Fruit fly (Drosophila melanogaster) whole organism, embryonic: ENCODE measurements around the gene sro.

Experiments used
- Ada2b ChIP-seq: fragments of 200-800 bp; sonication (Bioruptor generic); IDR thresholded peaks from 2 replicates; pipeline ENCODE4 v1.3.6; 2022; ENCODE audit warnings: missing biosample characterization, missing genetic modification characterization
- BEAF-32 ChIP-seq: fragments of 200-800 bp; sonication (Bioruptor generic); optimal IDR thresholded peaks from 3 replicates; lab custom pipeline; 2017; ENCODE audit warnings: missing biosample characterization, missing genetic modification characterization, mild to moderate bottlenecking, moderate library complexity, missing genetic modification reagents
- CG1024 ChIP-seq: fragments of 200-800 bp; sonication (Bioruptor generic); IDR thresholded peaks from 2 replicates; pipeline ENCODE4 v1.3.6; 2022; ENCODE audit warnings: missing biosample characterization, missing genetic modification characterization
- CG10543 ChIP-seq: fragments of 200-800 bp; sonication (Bioruptor generic); optimal IDR thresholded peaks from 3 replicates; lab custom pipeline; 2017; ENCODE audit warnings: missing biosample characterization, mild to moderate bottlenecking, missing genetic modification characterization, moderate library complexity
- CG10959 ChIP-seq: fragments of 200-800 bp; sonication (Bioruptor generic); IDR thresholded peaks from 2 replicates; pipeline ENCODE4 v1.3.6; 2022; ENCODE audit warnings: missing biosample characterization, missing genetic modification characterization
- CG1233 ChIP-seq: fragments of 200-800 bp; sonication (Bioruptor generic); optimal IDR thresholded peaks from 4 replicates; lab custom pipeline; 2018; ENCODE audit warnings: missing biosample characterization, mild to moderate bottlenecking, missing genetic modification characterization
- CG12744 ChIP-seq: fragments of 200-800 bp; sonication (Bioruptor generic); optimal IDR thresholded peaks from 2 replicates; lab custom pipeline; 2016; ENCODE audit warnings: missing biosample characterization, missing genetic modification characterization
- CG14050 ChIP-seq: fragments of 200-800 bp; sonication (Bioruptor generic); IDR thresholded peaks from 3 replicates; pipeline ENCODE4 v1.3.6; 2022; ENCODE audit warnings: missing biosample characterization, missing genetic modification characterization
- CG14965 ChIP-seq: fragments of 200-800 bp; sonication (Bioruptor generic); optimal IDR thresholded peaks from 2 replicates; lab custom pipeline; 2016; ENCODE audit warnings: missing biosample characterization, missing genetic modification characterization, borderline replicate concordance
- CG15479 ChIP-seq: fragments of 200-800 bp; sonication (Bioruptor generic); optimal IDR thresholded peaks from 3 replicates; lab custom pipeline; 2019; ENCODE audit warnings: missing biosample characterization, mild to moderate bottlenecking, missing genetic modification characterization, moderate library complexity
- CG18476 ChIP-seq: fragments of 200-800 bp; sonication (Bioruptor generic); optimal IDR thresholded peaks from 2 replicates; lab custom pipeline; 2016; ENCODE audit warnings: missing biosample characterization, mild to moderate bottlenecking, missing genetic modification characterization
- CG2889 ChIP-seq: fragments of 200-800 bp; sonication (Bioruptor generic); IDR thresholded peaks from 3 replicates; pipeline ENCODE4 v1.3.6; 2022; ENCODE audit warnings: missing biosample characterization, missing genetic modification characterization
- CG4617 ChIP-seq: fragments of 200-800 bp; sonication (Bioruptor generic); optimal IDR thresholded peaks from 3 replicates; lab custom pipeline; 2016; ENCODE audit warnings: missing biosample characterization, missing genetic modification characterization, borderline replicate concordance
- CG6654 ChIP-seq: fragments of 200-800 bp; sonication (Bioruptor generic); optimal IDR thresholded peaks from 2 replicates; lab custom pipeline; 2017; ENCODE audit warnings: missing biosample characterization, mild to moderate bottlenecking, missing genetic modification characterization
- CG6791 ChIP-seq: fragments of 200-800 bp; sonication (Bioruptor generic); IDR thresholded peaks from 3 replicates; pipeline ENCODE4 v1.3.6; 2022; ENCODE audit warnings: missing biosample characterization, missing genetic modification characterization; ENCODE audit not compliant: partially characterized antibody
- CG7357 ChIP-seq: fragments of 200-800 bp; sonication (Bioruptor generic); IDR thresholded peaks from 3 replicates; pipeline ENCODE4 v1.3.6; 2022; ENCODE audit warnings: missing biosample characterization, missing genetic modification characterization
- CG7987 ChIP-seq: fragments of 200-800 bp; sonication (Bioruptor generic); optimal IDR thresholded peaks from 2 replicates; lab custom pipeline; 2018; ENCODE audit warnings: missing biosample characterization, mild to moderate bottlenecking, missing genetic modification characterization, moderate library complexity
- CG8359 ChIP-seq: fragments of 200-800 bp; sonication (Bioruptor generic); optimal IDR thresholded peaks from 2 replicates; lab custom pipeline; 2017; ENCODE audit warnings: missing biosample characterization, mild to moderate bottlenecking, missing genetic modification characterization, borderline replicate concordance
- CG9437 ChIP-seq: fragments of 200-800 bp; sonication (Bioruptor generic); optimal IDR thresholded peaks from 2 replicates; lab custom pipeline; 2018; ENCODE audit warnings: missing biosample characterization, mild to moderate bottlenecking, missing genetic modification characterization
- CG9727 ChIP-seq: fragments of 200-800 bp; sonication (Bioruptor generic); optimal IDR thresholded peaks from 3 replicates; lab custom pipeline; 2017; ENCODE audit warnings: missing biosample characterization, mild to moderate bottlenecking, missing genetic modification characterization
- D ChIP-seq, 2 experiments: fragments of 200-800 bp in 1 of 2; fragments of >200 bp in 1 of 2; sonication (Bioruptor generic) in 1 of 2; optimal IDR thresholded peaks; 2 replicates in 1 of 2; 3 replicates in 1 of 2; lab custom pipeline; 2017; ENCODE audit warnings: mild to moderate bottlenecking in 1 of 2, missing biosample characterization in 1 of 2, missing genetic modification characterization in 1 of 2, missing genetic modification reagents in 1 of 2
- E2f2 ChIP-seq: fragments of 200-800 bp; sonication (Bioruptor generic); IDR thresholded peaks from 2 replicates; pipeline ENCODE4 v1.3.6; 2022; ENCODE audit warnings: missing biosample characterization, missing genetic modification characterization
- HLH4C ChIP-seq: fragments of 200-800 bp; sonication (Bioruptor generic); IDR thresholded peaks from 3 replicates; pipeline ENCODE4 v1.3.6; 2022; ENCODE audit warnings: missing biosample characterization, missing genetic modification characterization; ENCODE audit not compliant: partially characterized antibody
- Hand ChIP-seq: fragments of 200-800 bp; sonication (Bioruptor generic); optimal IDR thresholded peaks from 2 replicates; lab custom pipeline; 2017; ENCODE audit warnings: mild to moderate bottlenecking, missing biosample characterization, missing genetic modification reagents, missing genetic modification characterization
- Hr78 ChIP-seq, 2 experiments: fragments of 200-800 bp in 1 of 2; fragments of >200 bp in 1 of 2; sonication (Bioruptor generic) in 1 of 2; optimal IDR thresholded peaks; 2 replicates each; lab custom pipeline; 2017 to 2019; ENCODE audit warnings: missing biosample characterization in 2 of 2, missing genetic modification characterization in 2 of 2, mild to moderate bottlenecking in 1 of 2, moderate library complexity in 1 of 2
- Lpt ChIP-seq: fragments of >200 bp; optimal IDR thresholded peaks from 2 replicates; lab custom pipeline; 2018; ENCODE audit warnings: missing biosample characterization, missing genetic modification characterization
- Meics ChIP-seq: fragments of 200-800 bp; sonication (Bioruptor generic); optimal IDR thresholded peaks from 2 replicates; lab custom pipeline; 2017; ENCODE audit warnings: missing biosample characterization, mild to moderate bottlenecking, missing genetic modification characterization
- Nf-YA ChIP-seq: fragments of 200-800 bp; sonication (Bioruptor generic); IDR thresholded peaks from 2 replicates; pipeline ENCODE4 v1.3.6; 2022; ENCODE audit warnings: missing biosample characterization, missing genetic modification characterization
- Opbp ChIP-seq: fragments of 200-800 bp; sonication (Bioruptor generic); IDR thresholded peaks from 3 replicates; pipeline ENCODE4 v1.3.6; 2022; ENCODE audit warnings: missing biosample characterization, missing genetic modification characterization; ENCODE audit not compliant: partially characterized antibody
- PHDP ChIP-seq: fragments of 200-800 bp; sonication (Bioruptor generic); optimal IDR thresholded peaks from 3 replicates; lab custom pipeline; 2018; ENCODE audit warnings: missing biosample characterization, mild to moderate bottlenecking, missing genetic modification characterization, moderate library complexity
- Ptx1 ChIP-seq: fragments of 200-800 bp; sonication (Bioruptor generic); IDR thresholded peaks from 2 replicates; pipeline ENCODE4 v1.3.6; 2022; ENCODE audit warnings: missing biosample characterization, missing genetic modification characterization
- ab ChIP-seq: fragments of 200-800 bp; sonication (Bioruptor generic); optimal IDR thresholded peaks from 2 replicates; lab custom pipeline; 2016; ENCODE audit warnings: missing biosample characterization, missing genetic modification characterization
- ato ChIP-seq: fragments of 200-800 bp; sonication (Bioruptor generic); IDR thresholded peaks from 2 replicates; pipeline ENCODE4 v1.3.6; 2022; ENCODE audit warnings: missing biosample characterization, missing genetic modification characterization; ENCODE audit not compliant: partially characterized antibody
- bowl ChIP-seq: fragments of 200-800 bp; sonication (Bioruptor generic); IDR thresholded peaks from 2 replicates; pipeline ENCODE4 v1.3.6; 2022; ENCODE audit warnings: missing biosample characterization, missing genetic modification characterization
- cg ChIP-seq: fragments of 200-800 bp; sonication (Bioruptor generic); optimal IDR thresholded peaks from 3 replicates; lab custom pipeline; 2019; ENCODE audit warnings: missing biosample characterization, mild to moderate bottlenecking, missing genetic modification characterization, moderate library complexity
- chinmo ChIP-seq: fragments of 200-800 bp; sonication (Bioruptor generic); IDR thresholded peaks from 4 replicates; pipeline ENCODE4 v1.3.6; 2022; ENCODE audit warnings: missing biosample characterization, missing genetic modification characterization; ENCODE audit not compliant: partially characterized antibody
- crc ChIP-seq: fragments of 200-800 bp; sonication (Bioruptor generic); optimal IDR thresholded peaks from 2 replicates; lab custom pipeline; 2016; ENCODE audit warnings: missing biosample characterization, missing genetic modification characterization
- crol ChIP-seq: fragments of 200-800 bp; sonication (Bioruptor generic); IDR thresholded peaks from 2 replicates; pipeline ENCODE4 v1.3.6; 2022; ENCODE audit warnings: missing biosample characterization, missing genetic modification characterization
- danr ChIP-seq: fragments of 200-800 bp; sonication (Bioruptor generic); IDR thresholded peaks from 2 replicates; pipeline ENCODE4 v1.3.6; 2022; ENCODE audit warnings: missing biosample characterization, missing genetic modification characterization
- dm ChIP-seq: fragments of 200-800 bp; sonication (Bioruptor generic); optimal IDR thresholded peaks from 3 replicates; lab custom pipeline; 2016; ENCODE audit warnings: missing biosample characterization, missing genetic modification characterization
- gce ChIP-seq: fragments of 200-800 bp; sonication (Bioruptor generic); IDR thresholded peaks from 3 replicates; pipeline ENCODE4 v1.3.6; 2022; ENCODE audit warnings: missing biosample characterization, missing genetic modification characterization
- hkb ChIP-seq, 2 experiments: fragments of 200-800 bp in 1 of 2; fragments of >200 bp in 1 of 2; sonication (Bioruptor generic) in 1 of 2; IDR thresholded peaks in 1 of 2; optimal IDR thresholded peaks in 1 of 2; 2 replicates each; pipeline versions ENCODE4 v1.3.6 to Lab custom; 2017 to 2022; ENCODE audit warnings: missing biosample characterization in 1 of 2, missing genetic modification characterization in 1 of 2
- jigr1 ChIP-seq: fragments of 200-800 bp; sonication (Bioruptor generic); IDR thresholded peaks from 3 replicates; pipeline ENCODE4 v1.3.6; 2022; ENCODE audit warnings: missing biosample characterization, missing genetic modification characterization
- ranshi ChIP-seq: fragments of 200-800 bp; sonication (Bioruptor generic); IDR thresholded peaks from 2 replicates; pipeline ENCODE4 v1.3.6; 2022; ENCODE audit warnings: missing biosample characterization, missing genetic modification characterization
- repo ChIP-seq: fragments of 200-800 bp; sonication (Bioruptor generic); optimal IDR thresholded peaks from 2 replicates; lab custom pipeline; 2016; ENCODE audit warnings: missing biosample characterization, missing genetic modification characterization
- seq ChIP-seq: fragments of 200-800 bp; sonication (Bioruptor generic); IDR thresholded peaks from 2 replicates; pipeline ENCODE4 v1.3.6; 2022; ENCODE audit warnings: missing biosample characterization, missing genetic modification characterization
- shn ChIP-seq: fragments of 200-800 bp; sonication (Bioruptor generic); optimal IDR thresholded peaks from 3 replicates; lab custom pipeline; 2016; ENCODE audit warnings: missing biosample characterization, missing genetic modification characterization
- so ChIP-seq: fragments of 200-800 bp; sonication (Bioruptor generic); IDR thresholded peaks from 3 replicates; pipeline ENCODE4 v1.3.6; 2022; ENCODE audit warnings: missing biosample characterization, missing genetic modification characterization
- ssp ChIP-seq: fragments of 200-800 bp; sonication (Bioruptor generic); IDR thresholded peaks from 2 replicates; pipeline ENCODE4 v1.3.6; 2022; ENCODE audit warnings: missing biosample characterization, missing genetic modification characterization

sro gene

dm6 chr3R:29745056-29745455, 49.3 kb upstream of the sro start, which contains the start of the genes Wdr24 and IntS11 (continued):
- TF ChIP-seq repo (GFP tag; lab: Kevin White, UChicago) (no peak), CG7987 (peak; percentile 47), cg (GFP tag; lab: Kevin White, UChicago) (no peak), CG10959 (GFP tag; lab: Robert Waterston, UW) (0 out of 2 replicates have a peak, but pooled peaks have one; percentile 30), hkb (optimal IDR thresholded peaks at IDR 0.05; lab: Kevin White, UChicago) (peak; percentile 97), hkb (GFP tag; IDR thresholded peaks at IDR 0.05; lab: Robert Waterston, UW) (peak; percentile 73), Ada2b (GFP tag; lab: Robert Waterston, UW) (peak; percentile 84), bowl (0 out of 2 replicates have a peak, but pooled peaks have one; percentile 34), CG8359 (GFP tag; lab: Kevin White, UChicago) (no peak), CG1024 (GFP tag; lab: Robert Waterston, UW) (peak; percentile 59; the same call in 1 of the 2 replicates), CG9437 (GFP tag; lab: Kevin White, UChicago) (peak; percentile 65), Ptx1 (GFP tag; lab: Robert Waterston, UW) (peak; percentile 98), Hr78 (GFP tag; optimal IDR thresholded peaks at IDR 0.05; lab: Kevin White, UChicago) (no peak), ssp (GFP tag; lab: Robert Waterston, UW) (peak; percentile 84), CG10543 (no peak), CG12744 (GFP tag; lab: Kevin White, UChicago) (peak; percentile 63), CG6791 (no peak), CG6654 (GFP tag; lab: Kevin White, UChicago) (no peak), jigr1 (GFP tag; lab: Robert Waterston, UW) (peak; percentile 92), crol (GFP tag; lab: Robert Waterston, UW) (no peak), CG4617 (GFP tag; lab: Kevin White, UChicago) (peak; percentile 91), CG9727 (GFP tag; lab: Kevin White, UChicago) (peak; percentile 56), Meics (GFP tag; lab: Kevin White, UChicago) (peak; percentile 82), gce (peak; percentile 42; the same call in 1 of the 3 replicates), Nf-YA (GFP tag; lab: Robert Waterston, UW) (peak; percentile 73), Hand (GFP tag; lab: Kevin White, UChicago) (peak; percentile 49), Lpt (GFP tag; lab: Kevin White, UChicago) (no peak), so (GFP tag; lab: Robert Waterston, UW) (0 out of 3 replicates have a peak, but pooled peaks have one; percentile 62), CG14050 (GFP tag; lab: Robert Waterston, UW) (peak; percentile 83; the same call in 2 of the 3 replicates), CG7357 (GFP tag; lab: Robert Waterston, UW) (peak; percentile 81), BEAF-32 (peak; percentile 54), CG1233 (GFP tag; lab: Kevin White, UChicago) (peak; percentile 83), D (optimal IDR thresholded peaks at IDR 0.05; lab: Kevin White, UChicago) (no peak), D (GFP tag; optimal IDR thresholded peaks at IDR 0.05; lab: Kevin White, UChicago) (no peak), seq (GFP tag; lab: Robert Waterston, UW) (peak; percentile 69), ranshi (GFP tag; lab: Robert Waterston, UW) (peak; percentile 94), HLH4C (GFP tag; lab: Robert Waterston, UW) (no peak), CG18476 (GFP tag; lab: Kevin White, UChicago) (peak; percentile 82), ab (GFP tag; lab: Kevin White, UChicago) (peak; percentile 28), Opbp (GFP tag; lab: Robert Waterston, UW) (peak; percentile 35; the same call in 1 of the 3 replicates), PHDP (tag; lab: Kevin White, UChicago) (peak; percentile 83), CG15479 (GFP tag; lab: Kevin White, UChicago) (no peak), chinmo (GFP tag; lab: Robert Waterston, UW) (0 out of 4 replicates have a peak, but pooled peaks have one; percentile 57), ato (GFP tag; lab: Robert Waterston, UW) (no peak), CG2889 (GFP tag; lab: Robert Waterston, UW) (peak; percentile 84), E2f2 (GFP tag; lab: Robert Waterston, UW) (peak; percentile 74), crc (GFP tag; lab: Kevin White, UChicago) (no peak), CG14965 (no peak), dm (GFP tag; lab: Kevin White, UChicago) (peak; percentile 74), danr (GFP tag; lab: Robert Waterston, UW) (peak; percentile 90), shn (GFP tag; lab: Kevin White, UChicago) (peak; percentile 77)
